Worm (Caenorhabditis elegans) whole organism, L3 larva: Measurements from ENCODE around the gene D1022.4.

Experiments used
- ama-1 ChIP-seq: fragments of 150-350 bp; optimal IDR thresholded peaks from 2 replicates; lab custom pipeline; 2018
- ceh-9 ChIP-seq: sonication (generic microtip); optimal IDR thresholded peaks from 2 replicates; lab custom pipeline; 2018; ENCODE audit warnings: missing biosample characterization, missing genetic modification characterization
- daf-12 ChIP-seq: fragments of 150-350 bp; optimal IDR thresholded peaks from 2 replicates; lab custom pipeline; 2014; ENCODE audit warnings: missing biosample characterization, missing genetic modification reagents, missing genetic modification characterization
- fkh-10 ChIP-seq: sonication (generic microtip); optimal IDR thresholded peaks from 2 replicates; lab custom pipeline; 2017; ENCODE audit warnings: missing biosample characterization, missing genetic modification reagents, missing genetic modification characterization
- fkh-2 ChIP-seq: fragments of 150-350 bp; optimal IDR thresholded peaks from 2 replicates; lab custom pipeline; 2014; ENCODE audit warnings: missing biosample characterization, missing genetic modification reagents, missing genetic modification characterization
- fos-1 ChIP-seq: fragments of 150-350 bp; optimal IDR thresholded peaks from 2 replicates; lab custom pipeline; 2014; ENCODE audit warnings: missing biosample characterization, missing genetic modification characterization
- lin-15B ChIP-seq: fragments of 150-350 bp; optimal IDR thresholded peaks from 2 replicates; lab custom pipeline; 2014; ENCODE audit warnings: missing biosample characterization, missing genetic modification characterization
- nfya-1 ChIP-seq: sonication (generic microtip); optimal IDR thresholded peaks from 2 replicates; lab custom pipeline; 2017; ENCODE audit warnings: missing genetic modification characterization, mild to moderate bottlenecking, missing compliant biosample characterization, antibody characterized with exemption, moderate library complexity; ENCODE audit not compliant: insufficient read depth
- nhr-12 ChIP-seq: fragments of 150-350 bp; optimal IDR thresholded peaks from 2 replicates; lab custom pipeline; 2014; ENCODE audit warnings: missing biosample characterization, missing genetic modification characterization
- nhr-237 ChIP-seq: fragments of 150-350 bp; optimal IDR thresholded peaks from 2 replicates; lab custom pipeline; 2014; ENCODE audit warnings: missing biosample characterization, missing genetic modification characterization
- nhr-77 ChIP-seq: fragments of 150-350 bp; optimal IDR thresholded peaks from 2 replicates; lab custom pipeline; 2014; ENCODE audit warnings: missing biosample characterization, missing genetic modification characterization
- snpc-4 ChIP-seq: fragments of 150-350 bp; optimal IDR thresholded peaks from 2 replicates; lab custom pipeline; 2014; ENCODE audit warnings: missing biosample characterization, missing genetic modification characterization
- tbx-2 ChIP-seq: sonication (generic microtip); optimal IDR thresholded peaks from 2 replicates; lab custom pipeline; 2016; ENCODE audit warnings: mild to moderate bottlenecking, missing genetic modification characterization, missing compliant biosample characterization
- unc-39 ChIP-seq: sonication (generic microtip); optimal IDR thresholded peaks from 4 replicates; lab custom pipeline; 2017; ENCODE audit warnings: missing biosample characterization, missing genetic modification characterization

DNA sequence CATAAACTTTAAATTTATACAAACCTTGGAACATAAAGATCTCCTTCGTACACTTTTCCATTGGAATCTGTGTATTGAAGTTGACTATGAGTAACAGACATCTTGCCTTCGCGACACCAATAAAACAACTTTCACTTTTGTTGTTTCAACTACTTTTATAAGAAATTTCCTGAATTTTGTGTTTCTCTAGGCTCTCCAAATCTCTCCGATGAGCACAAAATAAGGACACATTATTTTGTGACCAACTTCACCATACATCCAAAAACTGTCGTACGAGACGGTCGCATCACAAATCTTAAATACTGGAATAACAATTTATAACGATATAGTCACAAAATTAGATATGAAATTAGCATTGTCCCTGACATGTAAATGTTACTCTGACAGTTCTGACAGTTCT is 1.6 kb upstream of the D1022.4 start, which contains the start of gene D1022.5:
- no peak for TF ChIP-seq nhr-12
- no peak for TF ChIP-seq fkh-10 (GFP tag; lab: Kevin White, UChicago)
- no peak for TF ChIP-seq lin-15B (tag; lab: Kevin White, UChicago)
- TF ChIP-seq nhr-237 (tag; lab: Kevin White, UChicago) = no peak
- TF ChIP-seq unc-39 (tag; lab: Kevin White, UChicago) = no peak
- no peak for TF ChIP-seq tbx-2 (tag; lab: Kevin White, UChicago)
- no peak for TF ChIP-seq ama-1 (lab: Kevin White, UChicago)
- TF ChIP-seq ceh-9 (tag; lab: Kevin White, UChicago) = no peak
- no peak for TF ChIP-seq fos-1 (tag; lab: Kevin White, UChicago)
- no peak for TF ChIP-seq nhr-77 (tag; lab: Kevin White, UChicago)
- TF ChIP-seq nfya-1 (tag; lab: Kevin White, UChicago) = no peak
- TF ChIP-seq snpc-4 (tag; lab: Kevin White, UChicago) = no peak
- no peak for TF ChIP-seq daf-12 (tag; lab: Kevin White, UChicago)
- TF ChIP-seq fkh-2 (tag; lab: Kevin White, UChicago) = no peak
